Worm (Caenorhabditis elegans) whole organism, L1 larva: ENCODE data around the gene acl-3.

Source experiments
- C16A3.4 ChIP-seq: fragments of 150-350 bp; optimal IDR thresholded peaks from 2 replicates; lab custom pipeline; 2014; ENCODE audit warnings: missing biosample characterization, missing genetic modification characterization
- C34B4.2 ChIP-seq: sonication (generic microtip); optimal IDR thresholded peaks from 2 replicates; lab custom pipeline; 2017; ENCODE audit warnings: mild to moderate bottlenecking, missing genetic modification characterization, missing compliant biosample characterization
- F16B12.6 ChIP-seq: fragments of 150-350 bp; optimal IDR thresholded peaks from 2 replicates; lab custom pipeline; 2014; ENCODE audit warnings: missing biosample characterization, missing genetic modification characterization
- ama-1 ChIP-seq: fragments of 150-350 bp; optimal IDR thresholded peaks from 2 replicates; lab custom pipeline; 2014
- blmp-1 ChIP-seq: fragments of 150-350 bp; optimal IDR thresholded peaks from 2 replicates; lab custom pipeline; 2014; ENCODE audit warnings: missing biosample characterization, missing genetic modification characterization
- ceh-82 ChIP-seq, 3 experiments: fragments of 150-350 bp in 1 of 3; sonication (generic microtip) in 2 of 3; optimal IDR thresholded peaks; 2 replicates each; lab custom pipeline; 2014 to 2017; ENCODE audit warnings: missing biosample characterization in 3 of 3, missing genetic modification characterization in 3 of 3
- ces-1 ChIP-seq: fragments of 150-350 bp; optimal IDR thresholded peaks from 2 replicates; lab custom pipeline; 2014; ENCODE audit warnings: missing biosample characterization, missing genetic modification reagents, missing genetic modification characterization
- efl-1 ChIP-seq, 4 experiments: fragments of 150-350 bp; optimal IDR thresholded peaks in 3 of 4; peaks in 1 of 4; 1 replicate in 1 of 4; 2 replicates in 3 of 4; lab custom pipeline; 2014; ENCODE audit warnings: missing biosample characterization in 2 of 4, missing genetic modification characterization in 2 of 4, missing genetic modification reagents in 2 of 4
- efl-3 ChIP-seq: fragments of 200-800 bp; sonication (Bioruptor generic); optimal IDR thresholded peaks from 2 replicates; lab custom pipeline; 2018; ENCODE audit warnings: mild to moderate bottlenecking, missing genetic modification characterization, missing compliant biosample characterization
- elt-2 ChIP-seq: sonication (generic microtip); optimal IDR thresholded peaks from 2 replicates; lab custom pipeline; 2016; ENCODE audit warnings: missing genetic modification characterization, mild to moderate bottlenecking, inconsistent platforms, missing compliant biosample characterization, missing genetic modification reagents
- fkh-10 ChIP-seq: sonication (generic microtip); optimal IDR thresholded peaks from 2 replicates; lab custom pipeline; 2017; ENCODE audit warnings: missing biosample characterization, missing genetic modification reagents, missing genetic modification characterization
- fkh-8 ChIP-seq: sonication (generic microtip); optimal IDR thresholded peaks from 2 replicates; lab custom pipeline; 2016; ENCODE audit warnings: mild to moderate bottlenecking, missing genetic modification characterization, missing compliant biosample characterization
- hlh-17 ChIP-seq: fragments of 200-800 bp; sonication (Bioruptor generic); optimal IDR thresholded peaks from 2 replicates; lab custom pipeline; 2018; ENCODE audit warnings: missing genetic modification characterization, mild to moderate bottlenecking, missing compliant biosample characterization, moderate library complexity, borderline replicate concordance
- hlh-4 ChIP-seq: sonication (generic microtip); optimal IDR thresholded peaks from 2 replicates; lab custom pipeline; 2016; ENCODE audit warnings: mild to moderate bottlenecking, missing genetic modification characterization, missing compliant biosample characterization
- irx-1 ChIP-seq: sonication (generic microtip); optimal IDR thresholded peaks from 2 replicates; lab custom pipeline; 2016; ENCODE audit warnings: missing genetic modification characterization, missing compliant biosample characterization
- jun-1 ChIP-seq: fragments of 150-350 bp; optimal IDR thresholded peaks from 2 replicates; lab custom pipeline; 2014; ENCODE audit warnings: missing biosample characterization, missing genetic modification reagents, missing genetic modification characterization
- lin-14 ChIP-seq: fragments of 200-800 bp; sonication (Bioruptor generic); optimal IDR thresholded peaks from 2 replicates; lab custom pipeline; 2018; ENCODE audit warnings: mild to moderate bottlenecking, missing genetic modification characterization, moderate library complexity, missing compliant biosample characterization
- lin-15B ChIP-seq: fragments of 150-350 bp; sonication (generic microtip); optimal IDR thresholded peaks from 3 replicates; lab custom pipeline; 2014; ENCODE audit warnings: missing biosample characterization, missing genetic modification characterization
- lin-35 ChIP-seq, 2 experiments: fragments of 150-350 bp; optimal IDR thresholded peaks; 2 replicates each; lab custom pipeline; 2014; ENCODE audit warnings: missing biosample characterization in 2 of 2, missing genetic modification characterization in 2 of 2, missing genetic modification reagents in 2 of 2
- lir-3 ChIP-seq: sonication (generic microtip); optimal IDR thresholded peaks from 2 replicates; lab custom pipeline; 2016; ENCODE audit warnings: mild to moderate bottlenecking, missing genetic modification characterization, moderate library complexity, missing compliant biosample characterization; ENCODE audit not compliant: poor library complexity
- lsy-2 ChIP-seq, 2 experiments: fragments of 150-350 bp; optimal IDR thresholded peaks; 2 replicates each; lab custom pipeline; 2014; ENCODE audit warnings: missing biosample characterization in 2 of 2, missing genetic modification characterization in 2 of 2
- nhr-20 ChIP-seq: sonication (generic microtip); optimal IDR thresholded peaks from 2 replicates; lab custom pipeline; 2016; ENCODE audit warnings: mild to moderate bottlenecking, missing genetic modification characterization, missing compliant biosample characterization
- nhr-47 ChIP-seq: sonication (generic microtip); optimal IDR thresholded peaks from 2 replicates; lab custom pipeline; 2016; ENCODE audit warnings: mild to moderate bottlenecking, missing genetic modification characterization, moderate library complexity, missing compliant biosample characterization
- nhr-71 ChIP-seq: sonication (generic microtip); optimal IDR thresholded peaks from 2 replicates; lab custom pipeline; 2016; ENCODE audit warnings: mild to moderate bottlenecking, missing genetic modification characterization, moderate library complexity, missing compliant biosample characterization
- nhr-77 ChIP-seq: fragments of 150-350 bp; optimal IDR thresholded peaks from 2 replicates; lab custom pipeline; 2014; ENCODE audit warnings: missing biosample characterization, missing genetic modification characterization
- nhr-85 ChIP-seq: sonication (generic microtip); peaks from one replicate; lab custom pipeline; 2016; ENCODE audit warnings: missing genetic modification characterization, inconsistent platforms, missing compliant biosample characterization
- nhr-90 ChIP-seq: sonication (generic microtip); optimal IDR thresholded peaks from 2 replicates; lab custom pipeline; 2016; ENCODE audit warnings: mild to moderate bottlenecking, missing genetic modification characterization, missing compliant biosample characterization; ENCODE audit not compliant: poor library complexity
- snu-23 ChIP-seq: sonication (generic microtip); optimal IDR thresholded peaks from 2 replicates; lab custom pipeline; 2016; ENCODE audit warnings: missing genetic modification characterization, missing compliant biosample characterization
- sox-4 ChIP-seq: sonication (generic microtip); optimal IDR thresholded peaks from 2 replicates; lab custom pipeline; 2016; ENCODE audit warnings: missing genetic modification characterization, missing compliant biosample characterization
- sptf-1 ChIP-seq: fragments of 150-350 bp; optimal IDR thresholded peaks from 2 replicates; lab custom pipeline; 2014; ENCODE audit warnings: missing biosample characterization, missing genetic modification characterization
- sup-37 ChIP-seq: fragments of 200-800 bp; sonication (Bioruptor generic); optimal IDR thresholded peaks from 2 replicates; lab custom pipeline; 2018; ENCODE audit warnings: mild to moderate bottlenecking, missing genetic modification characterization, missing compliant biosample characterization
- tlp-1 ChIP-seq: fragments of 150-350 bp; optimal IDR thresholded peaks from 2 replicates; lab custom pipeline; 2014; ENCODE audit warnings: missing biosample characterization, missing genetic modification characterization
- unc-86 ChIP-seq: sonication (generic microtip); optimal IDR thresholded peaks from 2 replicates; lab custom pipeline; 2016; ENCODE audit warnings: missing genetic modification characterization, missing compliant biosample characterization
- unc-98 ChIP-seq: fragments of 200-800 bp; sonication (Bioruptor generic); IDR thresholded peaks from 2 replicates; pipeline ENCODE4 v1.3.6; 2022; ENCODE audit warnings: missing genetic modification characterization, missing compliant biosample characterization
- vab-15 ChIP-seq: sonication (generic microtip); optimal IDR thresholded peaks from 2 replicates; lab custom pipeline; 2017; ENCODE audit warnings: missing genotype, mild to moderate bottlenecking, missing genetic modification characterization, missing compliant biosample characterization
- xbp-1 ChIP-seq: sonication (generic microtip); optimal IDR thresholded peaks from 2 replicates; lab custom pipeline; 2016; ENCODE audit warnings: missing genetic modification characterization, missing compliant biosample characterization
- ztf-11 ChIP-seq, 2 experiments: sonication (generic microtip); optimal IDR thresholded peaks; 2 replicates each; lab custom pipeline; 2016 to 2017; ENCODE audit warnings: missing genetic modification characterization in 2 of 2, missing biosample characterization in 1 of 2, missing compliant biosample characterization in 1 of 2

The acl-3 gene

ce11 chrIV:11623759-11624287 is 28.0 kb downstream of the acl-3 start:
- TF ChIP-seq nhr-77 (tag; lab: Kevin White, UChicago), result no peak
- no peak for TF ChIP-seq ceh-82 (tag; optimal IDR thresholded peaks at IDR 0.05; lab: Kevin White, UChicago)
- no peak for TF ChIP-seq vab-15 (tag; lab: Kevin White, UChicago)
- no peak for TF ChIP-seq tlp-1
- no peak for TF ChIP-seq irx-1 (tag; lab: Kevin White, UChicago)
- no peak for TF ChIP-seq jun-1 (tag; lab: Kevin White, UChicago)
- no peak for TF ChIP-seq hlh-17 (GFP tag; lab: Kevin White, UChicago)
- TF ChIP-seq hlh-4 (tag; lab: Kevin White, UChicago), result no peak
- no peak for TF ChIP-seq fkh-10 (GFP tag; lab: Kevin White, UChicago)
- no peak for TF ChIP-seq ama-1 (lab: Kevin White, UChicago)
- TF ChIP-seq snu-23 (GFP tag; lab: Kevin White, UChicago), result no peak
- peak in 1 of 2 experiments; percentile 4 for TF ChIP-seq lin-35 (GFP tag; optimal IDR thresholded peaks at IDR 0.05; lab: Kevin White, UChicago)
- TF ChIP-seq C34B4.2 (tag; lab: Kevin White, UChicago), result no peak
- no peak for TF ChIP-seq lin-15B
- no peak for TF ChIP-seq lir-3
- no peak for TF ChIP-seq ces-1 (GFP tag; lab: Kevin White, UChicago)
- TF ChIP-seq elt-2 (tag; lab: Kevin White, UChicago), result peak; percentile 72
- TF ChIP-seq unc-98 (GFP tag; lab: Robert Waterston, UW), result no peak
- TF ChIP-seq C16A3.4 (tag; lab: Kevin White, UChicago), result no peak
- TF ChIP-seq nhr-71 (tag; lab: Kevin White, UChicago), result no peak
- TF ChIP-seq lin-14 (GFP tag; lab: Kevin White, UChicago), result no peak
- TF ChIP-seq sox-4 (tag; lab: Kevin White, UChicago), result no peak
- TF ChIP-seq nhr-47, result no peak
- peak; percentile 38 for TF ChIP-seq nhr-20 (tag; lab: Kevin White, UChicago)

- no peak for TF ChIP-seq efl-1 (optimal IDR thresholded peaks at IDR 0.05; lab: Kevin White, UChicago)
- peak in 1 of 2 experiments; percentile 6 for TF ChIP-seq efl-1 (GFP tag; optimal IDR thresholded peaks at IDR 0.05 in 1 of 2; lab: Kevin White, UChicago)
- TF ChIP-seq jun-1 (tag; lab: Kevin White, UChicago), result peak; percentile 39
- TF ChIP-seq ztf-11 (tag; optimal IDR thresholded peaks at IDR 0.05; lab: Kevin White, UChicago), result no peak
- peak; percentile 68 for TF ChIP-seq elt-2 (tag; lab: Kevin White, UChicago)
- peak; percentile 17 for TF ChIP-seq nhr-20 (tag; lab: Kevin White, UChicago)
- no peak for TF ChIP-seq fkh-8 (tag; lab: Kevin White, UChicago)
These were observed 28.8 kb downstream of the acl-3 start, which contains the start of gene lys-4 for ce11 chrIV:11623060-11623459. lys-4 (minus strand) TSS chrIV:11623174.

DNA sequence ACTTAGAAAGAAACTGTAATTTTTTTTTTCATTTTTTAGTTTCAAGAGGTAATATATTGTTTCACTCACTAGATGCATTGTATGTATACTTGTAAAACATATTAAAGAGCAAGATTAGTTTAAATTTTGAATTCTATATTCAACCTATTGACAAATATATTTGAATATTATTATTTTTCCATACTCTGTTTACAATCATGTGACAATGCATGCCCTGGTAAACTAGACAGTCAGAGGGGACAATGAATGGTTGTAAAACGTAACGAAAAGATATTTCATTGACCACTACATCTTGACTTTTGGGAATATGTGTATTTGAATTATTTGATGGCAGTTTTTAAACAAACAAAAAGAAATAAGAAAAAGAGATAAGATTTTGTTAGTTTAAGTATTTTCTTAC is 29.5 kb downstream of the acl-3 start:
- TF ChIP-seq F16B12.6 (tag; lab: Kevin White, UChicago) (no peak), ama-1 (lab: Kevin White, UChicago) (no peak), sup-37 (GFP tag; lab: Kevin White, UChicago) (no peak), unc-86 (no peak), sptf-1 (tag; lab: Kevin White, UChicago) (no peak), tlp-1 (no peak), nhr-71 (tag; lab: Kevin White, UChicago) (no peak), xbp-1 (no peak), efl-3 (GFP tag; lab: Kevin White, UChicago) (no peak)

- TF ChIP-seq nhr-85 (tag; lab: Kevin White, UChicago) (peak; percentile 61), sptf-1 (tag; lab: Kevin White, UChicago) (no peak), ama-1 (lab: Kevin White, UChicago) (no peak), blmp-1 (tag; lab: Kevin White, UChicago) (no peak), nhr-90 (no peak), lsy-2 (tag; optimal IDR thresholded peaks at IDR 0.05; lab: Kevin White, UChicago) (no peak)
- TF ChIP-seq, all 84 proteins: peak for 1
These were observed 30.9 kb downstream of the acl-3 start, which contains the start of gene dsl-5 for ce11 chrIV:11620909-11621308. dsl-5 (minus strand) TSS chrIV:11621009.
